Fruit fly (Drosophila melanogaster) whole organism, embryonic: ENCODE measurements around the gene erm.

Experiments
- Asciz ChIP-seq: fragments of 200-800 bp; sonication (Bioruptor generic); optimal IDR thresholded peaks from 2 replicates; lab custom pipeline; 2017; ENCODE audit warnings: missing biosample characterization, mild to moderate bottlenecking, missing genetic modification characterization, missing genetic modification reagents
- B-H2 ChIP-seq: fragments of 200-800 bp; sonication (Bioruptor generic); optimal IDR thresholded peaks from 2 replicates; lab custom pipeline; 2018; ENCODE audit warnings: missing biosample characterization, mild to moderate bottlenecking, missing genetic modification characterization
- Bgb ChIP-seq: fragments of 200-800 bp; sonication (Bioruptor generic); IDR thresholded peaks from 2 replicates; pipeline ENCODE4 v1.3.6; 2022; ENCODE audit warnings: missing biosample characterization, missing genetic modification characterization; ENCODE audit not compliant: partially characterized antibody
- Blimp-1 ChIP-seq: fragments of 200-800 bp; sonication (Bioruptor generic); optimal IDR thresholded peaks from 3 replicates; lab custom pipeline; 2018; ENCODE audit warnings: missing biosample characterization, missing genetic modification characterization, mild to moderate bottlenecking, moderate library complexity, missing genetic modification reagents
- CG10267 ChIP-seq: fragments of 200-800 bp; sonication (Bioruptor generic); optimal IDR thresholded peaks from 2 replicates; lab custom pipeline; 2018; ENCODE audit warnings: missing biosample characterization, mild to moderate bottlenecking, missing genetic modification characterization, moderate library complexity
- CG11504 ChIP-seq: fragments of 200-800 bp; sonication (Bioruptor generic); optimal IDR thresholded peaks from 3 replicates; lab custom pipeline; 2019; ENCODE audit warnings: missing biosample characterization, mild to moderate bottlenecking, missing genetic modification characterization, moderate library complexity
- CG11696 ChIP-seq: fragments of 200-800 bp; sonication (Bioruptor generic); IDR thresholded peaks from 2 replicates; pipeline ENCODE4 v1.3.6; 2022; ENCODE audit warnings: missing biosample characterization, missing genetic modification characterization
- CG12155 ChIP-seq: fragments of 200-800 bp; sonication (Bioruptor generic); optimal IDR thresholded peaks from 3 replicates; lab custom pipeline; 2016; ENCODE audit warnings: missing biosample characterization, missing genetic modification characterization
- CG14860 ChIP-seq: fragments of 200-800 bp; sonication (Bioruptor generic); IDR thresholded peaks from 3 replicates; pipeline ENCODE4 v1.3.6; 2022; ENCODE audit warnings: missing biosample characterization, missing genetic modification characterization; ENCODE audit not compliant: partially characterized antibody
- CG15073 ChIP-seq: fragments of 200-800 bp; sonication (Bioruptor generic); optimal IDR thresholded peaks from 2 replicates; lab custom pipeline; 2016; ENCODE audit warnings: missing biosample characterization, missing genetic modification characterization
- CG17328 ChIP-seq: fragments of 200-800 bp; sonication (Bioruptor generic); IDR thresholded peaks from 2 replicates; pipeline ENCODE4 v1.3.6; 2022; ENCODE audit warnings: missing biosample characterization, missing genetic modification characterization
- CG31224 ChIP-seq: fragments of 200-800 bp; sonication (Bioruptor generic); IDR thresholded peaks from 2 replicates; pipeline ENCODE4 v1.3.6; 2022; ENCODE audit warnings: missing biosample characterization, missing genetic modification characterization
- CG33557 ChIP-seq: fragments of 200-800 bp; sonication (Bioruptor generic); optimal IDR thresholded peaks from 2 replicates; lab custom pipeline; 2019; ENCODE audit warnings: missing biosample characterization, mild to moderate bottlenecking, missing genetic modification characterization, moderate library complexity
- CG34224 ChIP-seq: fragments of 200-800 bp; sonication (Bioruptor generic); IDR thresholded peaks from 3 replicates; pipeline ENCODE4 v1.3.6; 2022; ENCODE audit warnings: missing biosample characterization, missing genetic modification characterization; ENCODE audit not compliant: partially characterized antibody
- CG6272 ChIP-seq: fragments of 200-800 bp; sonication (Bioruptor generic); IDR thresholded peaks from 2 replicates; pipeline ENCODE4 v1.3.6; 2022; ENCODE audit warnings: missing biosample characterization, missing genetic modification characterization
- CG6854 ChIP-seq: fragments of 200-800 bp; sonication (Bioruptor generic); optimal IDR thresholded peaks from 3 replicates; lab custom pipeline; 2017; ENCODE audit warnings: missing biosample characterization, mild to moderate bottlenecking, missing genetic modification characterization
- CHES-1-like ChIP-seq: fragments of 200-800 bp; sonication (Bioruptor generic); optimal IDR thresholded peaks from 2 replicates; lab custom pipeline; 2016; ENCODE audit warnings: missing biosample characterization, missing genetic modification characterization
- Deaf1 ChIP-seq: fragments of 200-800 bp; optimal IDR thresholded peaks from 3 replicates; lab custom pipeline; 2019; ENCODE audit warnings: missing biosample characterization, mild to moderate bottlenecking, missing genetic modification characterization, moderate library complexity
- Dll ChIP-seq: fragments of 200-800 bp; sonication (Bioruptor generic); IDR thresholded peaks from 4 replicates; pipeline ENCODE4 v1.3.6; 2022; ENCODE audit warnings: missing biosample characterization, missing genetic modification characterization; ENCODE audit not compliant: partially characterized antibody
- Lpt ChIP-seq: fragments of >200 bp; optimal IDR thresholded peaks from 2 replicates; lab custom pipeline; 2018; ENCODE audit warnings: missing biosample characterization, missing genetic modification characterization
- Med ChIP-seq: fragments of 200-800 bp; sonication (Bioruptor generic); peaks from one replicate; lab custom pipeline; 2016; ENCODE audit warnings: missing biosample characterization, missing genetic modification characterization, mild to moderate bottlenecking, inconsistent platforms, moderate library complexity
- NC2β ChIP-seq: fragments of 200-800 bp; sonication (Bioruptor generic); optimal IDR thresholded peaks from 2 replicates; lab custom pipeline; 2016; ENCODE audit warnings: missing biosample characterization, missing genetic modification characterization
- NFAT ChIP-seq: fragments of 200-800 bp; sonication (Bioruptor generic); IDR thresholded peaks from 2 replicates; pipeline ENCODE4 v1.3.6; 2022; ENCODE audit warnings: missing biosample characterization, missing genetic modification characterization
- Scr ChIP-seq: fragments of 200-800 bp; sonication (Bioruptor generic); IDR thresholded peaks from 2 replicates; pipeline ENCODE4 v1.3.6; 2022; ENCODE audit warnings: missing biosample characterization, missing genetic modification characterization; ENCODE audit not compliant: partially characterized antibody
- Ssrp ChIP-seq: fragments of 200-800 bp; sonication (Bioruptor generic); optimal IDR thresholded peaks from 2 replicates; lab custom pipeline; 2018; ENCODE audit warnings: missing biosample characterization, mild to moderate bottlenecking, missing genetic modification characterization, moderate library complexity
- Xrp1 ChIP-seq: fragments of 200-800 bp; sonication (Bioruptor generic); IDR thresholded peaks from 2 replicates; pipeline ENCODE4 v1.3.6; 2022; ENCODE audit warnings: missing biosample characterization, missing genetic modification characterization
- amos ChIP-seq: fragments of 200-800 bp; sonication (Bioruptor generic); IDR thresholded peaks from 2 replicates; pipeline ENCODE4 v1.3.6; 2022; ENCODE audit warnings: missing biosample characterization, missing genetic modification characterization; ENCODE audit not compliant: partially characterized antibody
- ato ChIP-seq: fragments of 200-800 bp; sonication (Bioruptor generic); IDR thresholded peaks from 2 replicates; pipeline ENCODE4 v1.3.6; 2022; ENCODE audit warnings: missing biosample characterization, missing genetic modification characterization; ENCODE audit not compliant: partially characterized antibody
- bbx ChIP-seq: fragments of 200-800 bp; sonication (Bioruptor generic); IDR thresholded peaks from 2 replicates; pipeline ENCODE4 v1.3.6; 2022; ENCODE audit warnings: missing biosample characterization, missing genetic modification characterization; ENCODE audit not compliant: partially characterized antibody
- exex ChIP-seq: fragments of 200-800 bp; sonication (Bioruptor generic); optimal IDR thresholded peaks from 4 replicates; lab custom pipeline; 2018; ENCODE audit warnings: missing biosample characterization, mild to moderate bottlenecking, missing genetic modification characterization, moderate library complexity
- eyg ChIP-seq: fragments of 200-800 bp; sonication (Bioruptor generic); optimal IDR thresholded peaks from 3 replicates; lab custom pipeline; 2016; ENCODE audit warnings: missing biosample characterization, missing genetic modification characterization
- gcm ChIP-seq: fragments of 200-800 bp; sonication (Bioruptor generic); optimal IDR thresholded peaks from 2 replicates; lab custom pipeline; 2019; ENCODE audit warnings: missing biosample characterization, mild to moderate bottlenecking, missing genetic modification characterization, moderate library complexity
- gem ChIP-seq: fragments of 200-800 bp; sonication (Bioruptor generic); optimal IDR thresholded peaks from 2 replicates; lab custom pipeline; 2019; ENCODE audit warnings: missing biosample characterization, mild to moderate bottlenecking, missing genetic modification characterization, moderate library complexity
- hb ChIP-seq: fragments of 200-800 bp; sonication (Bioruptor generic); IDR thresholded peaks from 3 replicates; pipeline ENCODE4 v1.3.6; 2022; ENCODE audit warnings: missing biosample characterization, missing genetic modification characterization; ENCODE audit not compliant: partially characterized antibody
- knrl ChIP-seq: fragments of 200-800 bp; sonication (Bioruptor generic); IDR thresholded peaks from 3 replicates; pipeline ENCODE4 v1.3.6; 2022; ENCODE audit warnings: missing biosample characterization, missing genetic modification characterization; ENCODE audit not compliant: partially characterized antibody
- nerfin-2 ChIP-seq: fragments of 200-800 bp; sonication (Bioruptor generic); IDR thresholded peaks from 2 replicates; pipeline ENCODE4 v1.3.6; 2022; ENCODE audit warnings: missing biosample characterization, missing genetic modification characterization; ENCODE audit not compliant: partially characterized antibody
- onecut ChIP-seq: fragments of 200-800 bp; sonication (Bioruptor generic); IDR thresholded peaks from 2 replicates; pipeline ENCODE4 v1.3.6; 2022; ENCODE audit warnings: missing biosample characterization, missing genetic modification characterization
- peb ChIP-seq: fragments of 200-800 bp; sonication (Bioruptor generic); IDR thresholded peaks from 2 replicates; pipeline ENCODE4 v1.3.6; 2022; ENCODE audit warnings: missing biosample characterization, missing genetic modification characterization
- scrt ChIP-seq: fragments of 200-800 bp; sonication (Bioruptor generic); optimal IDR thresholded peaks from 2 replicates; lab custom pipeline; 2018; ENCODE audit warnings: missing biosample characterization, mild to moderate bottlenecking, missing genetic modification characterization, moderate library complexity
- sob ChIP-seq: fragments of 200-800 bp; sonication (Bioruptor generic); IDR thresholded peaks from 2 replicates; pipeline ENCODE4 v1.3.6; 2022; ENCODE audit warnings: missing biosample characterization, missing genetic modification characterization
- tap ChIP-seq: fragments of 200-800 bp; optimal IDR thresholded peaks from 3 replicates; lab custom pipeline; 2019; ENCODE audit warnings: missing biosample characterization, mild to moderate bottlenecking, missing genetic modification characterization, moderate library complexity
- tna ChIP-seq: fragments of 200-800 bp; sonication (Bioruptor generic); IDR thresholded peaks from 2 replicates; pipeline ENCODE4 v1.3.6; 2022; ENCODE audit warnings: missing biosample characterization, missing genetic modification characterization; ENCODE audit not compliant: partially characterized antibody
- unc-4 ChIP-seq: fragments of 200-800 bp; sonication (Bioruptor generic); IDR thresholded peaks from 2 replicates; pipeline ENCODE4 v1.3.6; 2022; ENCODE audit warnings: missing biosample characterization, missing genetic modification characterization; ENCODE audit not compliant: partially characterized antibody
- vnd ChIP-seq: fragments of 200-800 bp; sonication (Bioruptor generic); IDR thresholded peaks from 3 replicates; pipeline ENCODE4 v1.3.6; 2022; ENCODE audit warnings: missing biosample characterization, missing genetic modification characterization; ENCODE audit not compliant: partially characterized antibody
- vvl ChIP-seq: fragments of 200-800 bp; sonication (Bioruptor generic); IDR thresholded peaks from 2 replicates; pipeline ENCODE4 v1.3.6; 2022; ENCODE audit warnings: missing biosample characterization, missing genetic modification characterization
- zen2 ChIP-seq: fragments of 200-800 bp; sonication (Bioruptor generic); IDR thresholded peaks from 3 replicates; pipeline ENCODE4 v1.3.6; 2022; ENCODE audit warnings: missing biosample characterization, missing genetic modification characterization; ENCODE audit not compliant: partially characterized antibody

Gene erm

dm6 chr2L:2011430-2011829 lies 41.3 kb upstream of the erm start:
- no peak for TF ChIP-seq CG6854 (GFP tag; lab: Kevin White, UChicago)
- TF ChIP-seq CG17328 (GFP tag; lab: Robert Waterston, UW): 0 out of 2 replicates have a peak, but pooled peaks have one; percentile 11
- no peak for TF ChIP-seq sob
- TF ChIP-seq CHES-1-like (GFP tag; lab: Kevin White, UChicago): no peak
- TF ChIP-seq Ssrp: no peak
- TF ChIP-seq Asciz (GFP tag; lab: Kevin White, UChicago): no peak
- TF ChIP-seq CG31224 (GFP tag; lab: Robert Waterston, UW): no peak
- TF ChIP-seq onecut (GFP tag; lab: Robert Waterston, UW): peak; percentile 18; the same call in 1 of the 2 replicates
- no peak for TF ChIP-seq CG34224 (GFP tag; lab: Robert Waterston, UW)
- TF ChIP-seq CG12155 (GFP tag; lab: Kevin White, UChicago): no peak
- no peak for TF ChIP-seq knrl
- TF ChIP-seq NC2β (GFP tag; lab: Kevin White, UChicago): no peak
- peak; percentile 94 for TF ChIP-seq Deaf1 (tag; lab: Kevin White, UChicago)
- TF ChIP-seq NFAT: 0 out of 2 replicates have a peak, but pooled peaks have one; percentile 14
- peak; percentile 62 for TF ChIP-seq scrt
- TF ChIP-seq exex (tag; lab: Kevin White, UChicago): no peak
- TF ChIP-seq Xrp1 (GFP tag; lab: Robert Waterston, UW): no peak
- no peak for TF ChIP-seq peb (GFP tag; lab: Robert Waterston, UW)
- TF ChIP-seq CG11696: no peak

DNA sequence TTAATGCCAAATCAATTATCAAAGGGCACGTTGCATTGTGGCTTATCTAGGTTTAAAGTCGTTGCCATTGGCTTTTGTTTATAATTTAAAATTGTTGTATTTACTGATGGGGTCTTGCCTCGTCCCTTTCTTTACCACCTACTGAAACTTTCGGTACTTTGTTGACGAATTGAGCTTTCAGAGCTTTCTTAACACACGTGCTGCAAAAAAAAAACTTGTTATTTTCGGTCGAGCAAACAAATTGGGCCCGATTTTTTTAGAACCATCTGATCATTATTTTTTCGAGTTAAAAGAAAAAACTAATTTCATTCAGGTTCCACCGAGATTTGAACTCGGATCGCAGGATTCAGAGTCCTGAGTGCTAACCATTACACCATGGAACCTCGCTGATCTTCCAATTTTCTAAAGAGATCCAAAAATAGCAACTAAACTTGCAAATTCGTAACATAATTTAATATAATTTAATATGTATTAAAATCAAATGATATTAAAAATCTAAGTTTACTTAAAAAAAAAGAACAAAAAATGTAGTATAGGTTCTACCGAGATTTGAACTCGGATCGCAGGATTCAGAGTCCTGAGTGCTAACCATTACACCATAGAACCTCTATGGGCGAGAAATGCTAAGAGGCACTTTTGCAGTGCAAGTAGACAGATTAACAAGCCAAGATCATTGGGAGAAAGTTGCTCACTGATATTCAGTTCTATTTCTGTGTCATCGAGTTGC lies 40.3 kb upstream of the erm start:
- TF ChIP-seq Bgb: peak; percentile 73; the same call in 1 of the 2 replicates
- no peak for TF ChIP-seq Lpt
- TF ChIP-seq bbx (GFP tag; lab: Robert Waterston, UW): peak; percentile 85
- TF ChIP-seq CG33557 (GFP tag; lab: Kevin White, UChicago): no peak
- 0 out of 2 replicates have a peak, but pooled peaks have one; percentile 17 for TF ChIP-seq vvl (GFP tag; lab: Robert Waterston, UW)
- TF ChIP-seq CG34224 (GFP tag; lab: Robert Waterston, UW): peak; percentile 56; the same call in 2 of the 3 replicates
- TF ChIP-seq tap: peak; percentile 25
- TF ChIP-seq Blimp-1 (GFP tag; lab: Kevin White, UChicago): peak; percentile 27
- TF ChIP-seq tna: peak; percentile 71; the same call in 1 of the 2 replicates
- TF ChIP-seq ato (GFP tag; lab: Robert Waterston, UW): peak; percentile 80
- no peak for TF ChIP-seq B-H2 (GFP tag; lab: Kevin White, UChicago)
- TF ChIP-seq CG10267 (tag; lab: Kevin White, UChicago): peak; percentile 2
- TF ChIP-seq gcm (GFP tag; lab: Kevin White, UChicago): peak; percentile 14
- TF ChIP-seq vnd: peak; percentile 60; the same call in 2 of the 3 replicates
- peak; percentile 64; the same call in 2 of the 4 replicates for TF ChIP-seq Dll (GFP tag; lab: Robert Waterston, UW)
- TF ChIP-seq unc-4 (GFP tag; lab: Robert Waterston, UW): peak; percentile 22; the same call in 1 of the 2 replicates
- TF ChIP-seq CG11504 (tag; lab: Kevin White, UChicago): peak; percentile 13
- peak; percentile 13 for TF ChIP-seq gem
- no peak for TF ChIP-seq CG15073 (GFP tag; lab: Kevin White, UChicago)
- no peak for TF ChIP-seq CG6272 (GFP tag; lab: Robert Waterston, UW)
- peak; percentile 85 for TF ChIP-seq amos (GFP tag; lab: Robert Waterston, UW)
- no peak for TF ChIP-seq eyg (GFP tag; lab: Kevin White, UChicago)
- TF ChIP-seq zen2 (GFP tag; lab: Robert Waterston, UW): no peak
- TF ChIP-seq Scr (GFP tag; lab: Robert Waterston, UW): peak; percentile 77
- TF ChIP-seq exex (tag; lab: Kevin White, UChicago): peak; percentile 40
- 0 out of 3 replicates have a peak, but pooled peaks have one; percentile 50 for TF ChIP-seq hb (GFP tag; lab: Robert Waterston, UW)
- TF ChIP-seq nerfin-2: peak; percentile 73
- peak; percentile 7 for TF ChIP-seq Med (GFP tag; lab: Kevin White, UChicago)
- peak; percentile 81 for TF ChIP-seq CG14860
